Worm (Caenorhabditis elegans) whole organism, L3 larva: Measurements from ENCODE around the gene prx-1.
A peak's percentile ranks its signal among the peaks of the same experiment; 100 is the strongest.

Experiments
- R02D3.7 ChIP-seq: fragments of 150-350 bp; optimal IDR thresholded peaks from 2 replicates; lab custom pipeline; 2014; ENCODE audit warnings: missing biosample characterization, missing genetic modification characterization
- ZK546.5 ChIP-seq: sonication (generic microtip); optimal IDR thresholded peaks from 2 replicates; lab custom pipeline; 2017; ENCODE audit warnings: missing biosample characterization, missing genetic modification characterization
- aly-2 ChIP-seq: fragments of 150-350 bp; optimal IDR thresholded peaks from 2 replicates; lab custom pipeline; 2014; ENCODE audit warnings: missing biosample characterization, missing genetic modification characterization
- ceh-28 ChIP-seq: fragments of 150-350 bp; optimal IDR thresholded peaks from 2 replicates; lab custom pipeline; 2014; ENCODE audit warnings: missing biosample characterization, missing genetic modification reagents, missing genetic modification characterization
- ceh-9 ChIP-seq: sonication (generic microtip); optimal IDR thresholded peaks from 2 replicates; lab custom pipeline; 2018; ENCODE audit warnings: missing biosample characterization, missing genetic modification characterization
- daf-12 ChIP-seq: fragments of 150-350 bp; optimal IDR thresholded peaks from 2 replicates; lab custom pipeline; 2014; ENCODE audit warnings: missing biosample characterization, missing genetic modification reagents, missing genetic modification characterization
- egl-27 ChIP-seq: sonication (generic microtip); optimal IDR thresholded peaks from 4 replicates; lab custom pipeline; 2017; ENCODE audit warnings: missing biosample characterization, missing genetic modification reagents, missing genetic modification characterization
- egl-5 ChIP-seq: fragments of 150-350 bp; optimal IDR thresholded peaks from 2 replicates; lab custom pipeline; 2017; ENCODE audit warnings: missing biosample characterization, missing genetic modification reagents, missing genetic modification characterization, inconsistent platforms
- elt-1 ChIP-seq: fragments of 150-350 bp; optimal IDR thresholded peaks from 2 replicates; lab custom pipeline; 2014; ENCODE audit warnings: missing biosample characterization, missing genetic modification characterization
- elt-2 ChIP-seq: sonication (generic microtip); optimal IDR thresholded peaks from 2 replicates; lab custom pipeline; 2016; ENCODE audit warnings: missing genetic modification reagents, mild to moderate bottlenecking, missing genetic modification characterization, missing compliant biosample characterization
- eor-1 ChIP-seq, 2 experiments: fragments of 150-350 bp; optimal IDR thresholded peaks; 2 replicates each; lab custom pipeline; 2014 to 2018; ENCODE audit warnings: missing biosample characterization in 2 of 2, missing genetic modification characterization in 2 of 2
- fkh-10 ChIP-seq: sonication (generic microtip); optimal IDR thresholded peaks from 2 replicates; lab custom pipeline; 2017; ENCODE audit warnings: missing biosample characterization, missing genetic modification reagents, missing genetic modification characterization
- fkh-2 ChIP-seq: fragments of 150-350 bp; optimal IDR thresholded peaks from 2 replicates; lab custom pipeline; 2014; ENCODE audit warnings: missing biosample characterization, missing genetic modification reagents, missing genetic modification characterization
- fos-1 ChIP-seq: fragments of 150-350 bp; optimal IDR thresholded peaks from 2 replicates; lab custom pipeline; 2014; ENCODE audit warnings: missing biosample characterization, missing genetic modification characterization
- hmg-11 ChIP-seq: sonication (generic microtip); optimal IDR thresholded peaks from 2 replicates; lab custom pipeline; 2016; ENCODE audit warnings: missing genetic modification characterization, missing compliant biosample characterization
- jun-1 ChIP-seq: fragments of 150-350 bp; optimal IDR thresholded peaks from 2 replicates; lab custom pipeline; 2014; ENCODE audit warnings: missing biosample characterization, missing genetic modification reagents, missing genetic modification characterization
- lin-15B ChIP-seq: fragments of 150-350 bp; optimal IDR thresholded peaks from 2 replicates; lab custom pipeline; 2014; ENCODE audit warnings: missing biosample characterization, missing genetic modification characterization
- mdl-1 ChIP-seq: fragments of 150-350 bp; optimal IDR thresholded peaks from 2 replicates; lab custom pipeline; 2014; ENCODE audit warnings: missing biosample characterization, missing genetic modification characterization
- nfya-1 ChIP-seq: sonication (generic microtip); optimal IDR thresholded peaks from 2 replicates; lab custom pipeline; 2017; ENCODE audit warnings: missing genetic modification characterization, mild to moderate bottlenecking, missing compliant biosample characterization, antibody characterized with exemption, moderate library complexity; ENCODE audit not compliant: insufficient read depth
- nhr-12 ChIP-seq: fragments of 150-350 bp; optimal IDR thresholded peaks from 2 replicates; lab custom pipeline; 2014; ENCODE audit warnings: missing biosample characterization, missing genetic modification characterization
- nhr-23 ChIP-seq: fragments of 150-350 bp; optimal IDR thresholded peaks from 2 replicates; lab custom pipeline; 2014; ENCODE audit warnings: missing biosample characterization, missing genetic modification reagents, missing genetic modification characterization
- nhr-237 ChIP-seq: fragments of 150-350 bp; optimal IDR thresholded peaks from 2 replicates; lab custom pipeline; 2014; ENCODE audit warnings: missing biosample characterization, missing genetic modification characterization
- nhr-25 ChIP-seq: sonication (generic microtip); optimal IDR thresholded peaks from 2 replicates; lab custom pipeline; 2017; ENCODE audit warnings: missing biosample characterization, missing genetic modification characterization
- nhr-28 ChIP-seq: fragments of 150-350 bp; optimal IDR thresholded peaks from 2 replicates; lab custom pipeline; 2014; ENCODE audit warnings: missing biosample characterization, missing genetic modification characterization
- nhr-77 ChIP-seq: fragments of 150-350 bp; optimal IDR thresholded peaks from 2 replicates; lab custom pipeline; 2014; ENCODE audit warnings: missing biosample characterization, missing genetic modification characterization
- pha-4 ChIP-seq: fragments of 150-350 bp; optimal IDR thresholded peaks from 2 replicates; lab custom pipeline; 2014; ENCODE audit warnings: missing biosample characterization, missing genetic modification reagents, missing genetic modification characterization
- pqm-1 ChIP-seq: fragments of 150-350 bp; optimal IDR thresholded peaks from 2 replicates; lab custom pipeline; 2017; ENCODE audit warnings: missing biosample characterization, missing genetic modification characterization, inconsistent platforms
- skn-1 ChIP-seq: fragments of 150-350 bp; optimal IDR thresholded peaks from 2 replicates; lab custom pipeline; 2014; ENCODE audit warnings: missing biosample characterization, missing genetic modification characterization
- snpc-4 ChIP-seq: fragments of 150-350 bp; optimal IDR thresholded peaks from 2 replicates; lab custom pipeline; 2014; ENCODE audit warnings: missing biosample characterization, missing genetic modification characterization
- tbx-2 ChIP-seq: sonication (generic microtip); optimal IDR thresholded peaks from 2 replicates; lab custom pipeline; 2016; ENCODE audit warnings: mild to moderate bottlenecking, missing genetic modification characterization, missing compliant biosample characterization
- unc-39 ChIP-seq: sonication (generic microtip); optimal IDR thresholded peaks from 4 replicates; lab custom pipeline; 2017; ENCODE audit warnings: missing biosample characterization, missing genetic modification characterization
- unc-62 ChIP-seq: fragments of 150-350 bp; sonication (generic microtip); optimal IDR thresholded peaks from 4 replicates; lab custom pipeline; 2014; ENCODE audit warnings: missing biosample characterization, missing genetic modification reagents, missing genetic modification characterization
- zag-1 ChIP-seq: fragments of 150-350 bp; optimal IDR thresholded peaks from 2 replicates; lab custom pipeline; 2014; ENCODE audit warnings: missing biosample characterization, missing genetic modification characterization

Gene prx-1

ce11 chrX:14349690-14350168, 36.0 kb downstream of the prx-1 start, which contains the start of gene wdr-5.2:
Gene wdr-5.2, plus strand, starts transcription at chrX:14350118.
- TF ChIP-seq pha-4 (tag; lab: Kevin White, UChicago) (peak; percentile 69), unc-62 (GFP tag; lab: Kevin White, UChicago) (no peak), eor-1 (tag; optimal IDR thresholded peaks at IDR 0.05; lab: Kevin White, UChicago) (no peak), skn-1 (tag; lab: Kevin White, UChicago) (peak; percentile 16), nfya-1 (tag; lab: Kevin White, UChicago) (peak; percentile 33), nhr-23 (tag; lab: Kevin White, UChicago) (peak; percentile 52), elt-2 (peak; percentile 14), hmg-11 (tag; lab: Kevin White, UChicago) (peak; percentile 33)

ce11 chrX:14355034-14355433, 41.3 kb downstream of the prx-1 start:
- no peak for TF ChIP-seq R02D3.7 (tag; lab: Kevin White, UChicago)
- TF ChIP-seq tbx-2 (tag; lab: Kevin White, UChicago), result no peak
- no peak for TF ChIP-seq hmg-11 (tag; lab: Kevin White, UChicago)
- no peak for TF ChIP-seq nhr-28 (tag; lab: Kevin White, UChicago)
- TF ChIP-seq eor-1 (tag; optimal IDR thresholded peaks at IDR 0.05; lab: Kevin White, UChicago), result no peak
- no peak for TF ChIP-seq nhr-25 (tag; lab: Kevin White, UChicago)
- TF ChIP-seq pqm-1, result no peak
- no peak for TF ChIP-seq elt-2
- no peak for TF ChIP-seq zag-1 (tag; lab: Kevin White, UChicago)
- TF ChIP-seq elt-1 (tag; lab: Kevin White, UChicago), result no peak
- no peak for TF ChIP-seq ZK546.5 (tag; lab: Kevin White, UChicago)
- no peak for TF ChIP-seq nhr-77 (tag; lab: Kevin White, UChicago)
- no peak for TF ChIP-seq nhr-12 (tag; lab: Kevin White, UChicago)
- no peak for TF ChIP-seq fos-1
- no peak for TF ChIP-seq egl-27 (tag; lab: Kevin White, UChicago)
- TF ChIP-seq egl-5, result no peak
- no peak for TF ChIP-seq mdl-1 (tag; lab: Kevin White, UChicago)

DNA sequence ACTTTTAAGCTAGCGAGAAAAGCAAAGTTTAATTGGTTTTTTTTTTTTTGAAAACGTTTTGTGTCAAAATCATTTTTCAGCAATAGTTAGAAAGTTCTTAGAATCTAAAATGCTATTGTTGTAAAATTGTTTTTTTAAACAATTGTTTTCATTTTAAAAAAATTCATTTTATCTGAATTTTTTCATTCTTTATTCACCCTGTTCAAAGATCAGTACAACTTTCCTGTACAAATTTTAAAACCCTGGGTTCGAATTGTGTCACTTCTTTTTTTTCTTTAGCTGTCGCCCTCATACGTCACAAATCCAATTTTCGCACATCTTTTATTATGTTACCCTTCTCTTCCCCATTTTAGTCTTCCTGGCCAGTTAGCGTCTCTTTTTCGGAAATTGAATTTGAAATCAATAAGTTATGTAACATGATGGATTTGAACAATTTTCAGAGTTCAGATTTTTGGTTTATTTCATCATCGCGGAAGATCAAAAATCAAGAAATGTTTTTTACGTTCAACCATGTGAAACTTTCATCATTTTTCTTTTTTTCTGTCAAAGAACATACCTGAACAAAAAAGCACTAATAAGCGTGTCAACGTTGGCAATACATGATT, 43.1 kb downstream of the prx-1 start:
- TF ChIP-seq fos-1 (no peak), nfya-1 (tag; lab: Kevin White, UChicago) (peak; percentile 43), snpc-4 (tag; lab: Kevin White, UChicago) (no peak), zag-1 (tag; lab: Kevin White, UChicago) (no peak), skn-1 (tag; lab: Kevin White, UChicago) (peak; percentile 10), fkh-10 (GFP tag; lab: Kevin White, UChicago) (peak; percentile 99)

ce11 chrX:14359571-14359970, 45.8 kb downstream of the prx-1 start:
- TF ChIP-seq pqm-1 (no peak), jun-1 (tag; lab: Kevin White, UChicago) (no peak), fkh-10 (GFP tag; lab: Kevin White, UChicago) (peak; percentile 10)

- TF ChIP-seq nhr-77 (tag; lab: Kevin White, UChicago) (no peak), skn-1 (tag; lab: Kevin White, UChicago) (no peak), unc-39 (tag; lab: Kevin White, UChicago) (no peak), ceh-28 (no peak), nhr-23 (tag; lab: Kevin White, UChicago) (no peak), fkh-2 (tag; lab: Kevin White, UChicago) (no peak), elt-2 (no peak), ceh-9 (tag; lab: Kevin White, UChicago) (no peak), nhr-237 (no peak), mdl-1 (tag; lab: Kevin White, UChicago) (no peak), lin-15B (tag; lab: Kevin White, UChicago) (no peak), fos-1 (no peak), daf-12 (tag; lab: Kevin White, UChicago) (no peak), aly-2 (tag; lab: Kevin White, UChicago) (no peak)
Measured at ce11 chrX:14366081-14366480, 52.4 kb downstream of the prx-1 start.
